Fruit fly (Drosophila melanogaster) whole organism, embryonic: Measurements from ENCODE around the gene CG13700.
A peak's percentile ranks its signal among the peaks of the same experiment; 100 is the strongest.

Experiments
- CG10147 ChIP-seq: fragments of 200-800 bp; sonication (Bioruptor generic); optimal IDR thresholded peaks from 2 replicates; lab custom pipeline; 2019; ENCODE audit warnings: missing biosample characterization, mild to moderate bottlenecking, missing genetic modification characterization, moderate library complexity
- CG11456 ChIP-seq: fragments of 200-800 bp; sonication (Bioruptor generic); IDR thresholded peaks from 3 replicates; pipeline ENCODE4 v1.3.6; 2022; ENCODE audit warnings: missing biosample characterization, missing genetic modification characterization
- CG11696 ChIP-seq: fragments of 200-800 bp; sonication (Bioruptor generic); IDR thresholded peaks from 2 replicates; pipeline ENCODE4 v1.3.6; 2022; ENCODE audit warnings: missing biosample characterization, missing genetic modification characterization
- CG12104 ChIP-seq: fragments of 200-800 bp; sonication (Bioruptor generic); optimal IDR thresholded peaks from 3 replicates; lab custom pipeline; 2016; ENCODE audit warnings: missing biosample characterization, missing genetic modification characterization
- CG13123 ChIP-seq: fragments of 200-800 bp; sonication (Bioruptor generic); optimal IDR thresholded peaks from 2 replicates; lab custom pipeline; 2016; ENCODE audit warnings: missing biosample characterization, missing genetic modification characterization
- CG14710 ChIP-seq: fragments of 200-800 bp; sonication (Bioruptor generic); optimal IDR thresholded peaks from 3 replicates; lab custom pipeline; 2019; ENCODE audit warnings: missing biosample characterization, mild to moderate bottlenecking, missing genetic modification characterization, moderate library complexity
- CG15269 ChIP-seq: fragments of 200-800 bp; sonication (Bioruptor generic); optimal IDR thresholded peaks from 2 replicates; lab custom pipeline; 2018; ENCODE audit warnings: missing biosample characterization, mild to moderate bottlenecking, missing genetic modification characterization, moderate library complexity
- CG17612 ChIP-seq: fragments of 200-800 bp; sonication (Bioruptor generic); IDR thresholded peaks from 2 replicates; pipeline ENCODE4 v1.3.6; 2022; ENCODE audit warnings: missing biosample characterization, missing genetic modification characterization
- CG1792 ChIP-seq: fragments of 200-800 bp; sonication (Bioruptor generic); optimal IDR thresholded peaks from 2 replicates; lab custom pipeline; 2016; ENCODE audit warnings: missing biosample characterization, missing genetic modification characterization
- CG31365 ChIP-seq: fragments of 200-800 bp; sonication (Bioruptor generic); optimal IDR thresholded peaks from 2 replicates; lab custom pipeline; 2018; ENCODE audit warnings: missing biosample characterization, mild to moderate bottlenecking, missing genetic modification characterization
- CG31388 ChIP-seq: fragments of 200-800 bp; sonication (Bioruptor generic); optimal IDR thresholded peaks from 2 replicates; lab custom pipeline; 2016; ENCODE audit warnings: missing biosample characterization, missing genetic modification characterization
- CG32772 ChIP-seq: fragments of 200-800 bp; sonication (Bioruptor generic); IDR thresholded peaks from 2 replicates; pipeline ENCODE4 v1.3.6; 2022; ENCODE audit warnings: missing biosample characterization, missing genetic modification characterization
- CG3995 ChIP-seq: fragments of 200-800 bp; sonication (Bioruptor generic); optimal IDR thresholded peaks from 3 replicates; lab custom pipeline; 2016; ENCODE audit warnings: missing biosample characterization, missing genetic modification characterization
- CG6689 ChIP-seq: fragments of 200-800 bp; sonication (Bioruptor generic); IDR thresholded peaks from 2 replicates; pipeline ENCODE4 v1.3.6; 2022; ENCODE audit warnings: missing biosample characterization, missing genetic modification characterization
- CG7745 ChIP-seq: fragments of 200-800 bp; sonication (Bioruptor generic); optimal IDR thresholded peaks from 2 replicates; lab custom pipeline; 2018; ENCODE audit warnings: missing biosample characterization, mild to moderate bottlenecking, missing genetic modification characterization, moderate library complexity
- CG7839 ChIP-seq: fragments of 200-800 bp; sonication (Bioruptor generic); optimal IDR thresholded peaks from 3 replicates; lab custom pipeline; 2018; ENCODE audit warnings: missing biosample characterization, mild to moderate bottlenecking, missing genetic modification characterization, moderate library complexity
- CG7928 ChIP-seq: fragments of 200-800 bp; sonication (Bioruptor generic); optimal IDR thresholded peaks from 2 replicates; lab custom pipeline; 2017; ENCODE audit warnings: missing biosample characterization, mild to moderate bottlenecking, missing genetic modification characterization
- D ChIP-seq, 2 experiments: fragments of 200-800 bp in 1 of 2; fragments of >200 bp in 1 of 2; sonication (Bioruptor generic) in 1 of 2; optimal IDR thresholded peaks; 2 replicates in 1 of 2; 3 replicates in 1 of 2; lab custom pipeline; 2017; ENCODE audit warnings: mild to moderate bottlenecking in 1 of 2, missing biosample characterization in 1 of 2, missing genetic modification characterization in 1 of 2, missing genetic modification reagents in 1 of 2
- ERR ChIP-seq: fragments of 200-800 bp; sonication (Bioruptor generic); optimal IDR thresholded peaks from 2 replicates; lab custom pipeline; 2016; ENCODE audit warnings: missing biosample characterization, missing genetic modification characterization
- Eip74EF ChIP-seq, 2 experiments: fragments of 200-800 bp in 1 of 2; fragments of >200 bp in 1 of 2; sonication (Bioruptor generic) in 1 of 2; optimal IDR thresholded peaks; 2 replicates each; lab custom pipeline; 2017 to 2019; ENCODE audit warnings: missing biosample characterization in 2 of 2, missing genetic modification characterization in 2 of 2, mild to moderate bottlenecking in 1 of 2, moderate library complexity in 1 of 2
- HLHmδ ChIP-seq: fragments of 200-800 bp; sonication (Bioruptor generic); optimal IDR thresholded peaks from 2 replicates; lab custom pipeline; 2018; ENCODE audit warnings: missing biosample characterization, mild to moderate bottlenecking, missing genetic modification characterization, moderate library complexity
- HmgZ ChIP-seq: fragments of 200-800 bp; sonication (Bioruptor generic); optimal IDR thresholded peaks from 2 replicates; lab custom pipeline; 2018; ENCODE audit warnings: missing biosample characterization, mild to moderate bottlenecking, missing genetic modification characterization
- Jarid2 ChIP-seq: fragments of 200-800 bp; sonication (Bioruptor generic); optimal IDR thresholded peaks from 3 replicates; lab custom pipeline; 2017; ENCODE audit warnings: mild to moderate bottlenecking, missing biosample characterization, missing genetic modification reagents, missing genetic modification characterization
- Meics ChIP-seq: fragments of 200-800 bp; sonication (Bioruptor generic); optimal IDR thresholded peaks from 2 replicates; lab custom pipeline; 2017; ENCODE audit warnings: missing biosample characterization, mild to moderate bottlenecking, missing genetic modification characterization
- NFAT ChIP-seq: fragments of 200-800 bp; sonication (Bioruptor generic); IDR thresholded peaks from 2 replicates; pipeline ENCODE4 v1.3.6; 2022; ENCODE audit warnings: missing biosample characterization, missing genetic modification characterization
- Nf-YA ChIP-seq: fragments of 200-800 bp; sonication (Bioruptor generic); IDR thresholded peaks from 2 replicates; pipeline ENCODE4 v1.3.6; 2022; ENCODE audit warnings: missing biosample characterization, missing genetic modification characterization
- Oli ChIP-seq: fragments of 200-800 bp; sonication (Bioruptor generic); optimal IDR thresholded peaks from 2 replicates; lab custom pipeline; 2018; ENCODE audit warnings: missing biosample characterization, mild to moderate bottlenecking, missing genetic modification characterization, moderate library complexity
- Sox102F ChIP-seq: fragments of 200-800 bp; sonication (Bioruptor generic); optimal IDR thresholded peaks from 2 replicates; lab custom pipeline; 2018; ENCODE audit warnings: missing biosample characterization, mild to moderate bottlenecking, missing genetic modification characterization, moderate library complexity
- btn ChIP-seq: fragments of 200-800 bp; sonication (Bioruptor generic); optimal IDR thresholded peaks from 2 replicates; lab custom pipeline; 2016; ENCODE audit warnings: missing biosample characterization, missing genetic modification characterization
- cato ChIP-seq: fragments of 200-800 bp; sonication (Bioruptor generic); optimal IDR thresholded peaks from 2 replicates; lab custom pipeline; 2016; ENCODE audit warnings: missing biosample characterization, missing genetic modification characterization, borderline replicate concordance
- caup ChIP-seq: fragments of 200-800 bp; sonication (Bioruptor generic); optimal IDR thresholded peaks from 3 replicates; lab custom pipeline; 2017; ENCODE audit warnings: missing biosample characterization, mild to moderate bottlenecking, missing genetic modification characterization, moderate library complexity; ENCODE audit not compliant: severe bottlenecking
- chif ChIP-seq, 2 experiments: fragments of 200-800 bp; sonication (Bioruptor generic); optimal IDR thresholded peaks; 3 replicates each; lab custom pipeline; 2016; ENCODE audit warnings: missing biosample characterization in 2 of 2, missing genetic modification characterization in 2 of 2
- dm ChIP-seq: fragments of 200-800 bp; sonication (Bioruptor generic); optimal IDR thresholded peaks from 3 replicates; lab custom pipeline; 2016; ENCODE audit warnings: missing biosample characterization, missing genetic modification characterization
- esg ChIP-seq: fragments of 200-800 bp; sonication (Bioruptor generic); conservative IDR thresholded peaks from 2 replicates; pipeline ENCODE4 v1.3.6; 2022; ENCODE audit warnings: missing biosample characterization, missing genetic modification characterization
- fd64A ChIP-seq: fragments of 200-800 bp; sonication (Bioruptor generic); optimal IDR thresholded peaks from 3 replicates; lab custom pipeline; 2018; ENCODE audit warnings: missing biosample characterization, mild to moderate bottlenecking, missing genetic modification characterization
- grau ChIP-seq: fragments of 200-800 bp; optimal IDR thresholded peaks from 3 replicates; lab custom pipeline; 2019; ENCODE audit warnings: missing biosample characterization, mild to moderate bottlenecking, missing genetic modification characterization, moderate library complexity
- ind ChIP-seq: fragments of 200-800 bp; sonication (Bioruptor generic); optimal IDR thresholded peaks from 3 replicates; lab custom pipeline; 2016; ENCODE audit warnings: missing biosample characterization, missing genetic modification characterization
- lola ChIP-seq, 3 experiments: fragments of >200 bp in 2 of 3; fragments of 200-800 bp in 1 of 3; sonication (Bioruptor generic) in 1 of 3; optimal IDR thresholded peaks; 2 replicates each; lab custom pipeline; 2017 to 2019; ENCODE audit warnings: missing biosample characterization in 3 of 3, missing genetic modification characterization in 3 of 3, mild to moderate bottlenecking in 1 of 3, moderate library complexity in 1 of 3
- mld ChIP-seq: fragments of 200-800 bp; sonication (Bioruptor generic); IDR thresholded peaks from 3 replicates; pipeline ENCODE4 v1.3.6; 2022; ENCODE audit warnings: missing biosample characterization, missing genetic modification characterization; ENCODE audit not compliant: partially characterized antibody
- pum ChIP-seq: fragments of 200-800 bp; sonication (Bioruptor generic); optimal IDR thresholded peaks from 2 replicates; lab custom pipeline; 2016; ENCODE audit warnings: missing biosample characterization, missing genetic modification characterization
- ro ChIP-seq: fragments of 200-800 bp; sonication (Bioruptor generic); IDR thresholded peaks from 2 replicates; pipeline ENCODE4 v1.3.6; 2022; ENCODE audit warnings: missing biosample characterization, missing genetic modification characterization
- run ChIP-seq: fragments of 200-800 bp; sonication (Bioruptor generic); optimal IDR thresholded peaks from 3 replicates; lab custom pipeline; 2018; ENCODE audit warnings: missing biosample characterization, mild to moderate bottlenecking, missing genetic modification characterization
- salm ChIP-seq: fragments of 200-800 bp; sonication (Bioruptor generic); optimal IDR thresholded peaks from 2 replicates; lab custom pipeline; 2018; ENCODE audit warnings: missing biosample characterization, mild to moderate bottlenecking, missing genetic modification characterization
- shn ChIP-seq: fragments of 200-800 bp; sonication (Bioruptor generic); optimal IDR thresholded peaks from 3 replicates; lab custom pipeline; 2016; ENCODE audit warnings: missing biosample characterization, missing genetic modification characterization
- sima ChIP-seq: fragments of 200-800 bp; sonication (Bioruptor generic); optimal IDR thresholded peaks from 2 replicates; lab custom pipeline; 2016; ENCODE audit warnings: missing biosample characterization, missing genetic modification characterization
- stwl ChIP-seq: fragments of 200-800 bp; sonication (Bioruptor generic); optimal IDR thresholded peaks from 3 replicates; lab custom pipeline; 2018; ENCODE audit warnings: missing biosample characterization, mild to moderate bottlenecking, missing genetic modification characterization, moderate library complexity
- tna ChIP-seq: fragments of 200-800 bp; sonication (Bioruptor generic); IDR thresholded peaks from 2 replicates; pipeline ENCODE4 v1.3.6; 2022; ENCODE audit warnings: missing biosample characterization, missing genetic modification characterization; ENCODE audit not compliant: partially characterized antibody
- twi ChIP-seq: fragments of 200-800 bp; optimal IDR thresholded peaks from 2 replicates; lab custom pipeline; 2019; ENCODE audit warnings: missing biosample characterization, mild to moderate bottlenecking, missing genetic modification characterization, moderate library complexity
- vvl ChIP-seq: fragments of 200-800 bp; sonication (Bioruptor generic); IDR thresholded peaks from 2 replicates; pipeline ENCODE4 v1.3.6; 2022; ENCODE audit warnings: missing biosample characterization, missing genetic modification characterization

The CG13700 gene

dm6 chr3L:18348664-18349063 lies 47.6 kb upstream of the CG13700 start (continued):
- TF ChIP-seq lola (GFP tag; optimal IDR thresholded peaks at IDR 0.05; lab: Kevin White, UChicago) (peak in 1 of 3 experiments; percentile 95), stwl (tag; lab: Kevin White, UChicago) (peak; percentile 64), CG1792 (GFP tag; lab: Kevin White, UChicago) (no peak), ERR (no peak), sima (no peak), CG7745 (tag; lab: Kevin White, UChicago) (peak; percentile 28), mld (GFP tag; lab: Robert Waterston, UW) (no peak), CG11696 (GFP tag; lab: Robert Waterston, UW) (0 out of 2 replicates have a peak, but pooled peaks have one; percentile 23), ind (GFP tag; lab: Kevin White, UChicago) (peak; percentile 38), CG7839 (tag; lab: Kevin White, UChicago) (peak; percentile 87), shn (GFP tag; lab: Kevin White, UChicago) (no peak), btn (GFP tag; lab: Kevin White, UChicago) (no peak), CG12104 (GFP tag; lab: Kevin White, UChicago) (peak; percentile 67), CG14710 (tag; lab: Kevin White, UChicago) (peak; percentile 92), CG13123 (GFP tag; lab: Kevin White, UChicago) (peak; percentile 53), CG3995 (no peak), run (peak; percentile 21), CG31365 (tag; lab: Kevin White, UChicago) (no peak), NFAT (GFP tag; lab: Robert Waterston, UW) (no peak), Nf-YA (GFP tag; lab: Robert Waterston, UW) (no peak), CG32772 (GFP tag; lab: Robert Waterston, UW) (peak; percentile 30; the same call in 1 of the 2 replicates), Sox102F (GFP tag; lab: Kevin White, UChicago) (peak; percentile 80), Eip74EF (GFP tag; optimal IDR thresholded peaks at IDR 0.05; lab: Kevin White, UChicago) (peak in 1 of 2 experiments; percentile 58), pum (peak; percentile 53), CG17612 (GFP tag; lab: Robert Waterston, UW) (no peak), grau (tag; lab: Kevin White, UChicago) (peak; percentile 79), CG15269 (tag; lab: Kevin White, UChicago) (peak; percentile 52), HmgZ (tag; lab: Kevin White, UChicago) (peak; percentile 13), CG7928 (GFP tag; lab: Kevin White, UChicago) (peak; percentile 2), caup (GFP tag; lab: Kevin White, UChicago) (peak; percentile 37), cato (GFP tag; lab: Kevin White, UChicago) (peak; percentile 74), fd64A (GFP tag; lab: Kevin White, UChicago) (peak; percentile 1), vvl (GFP tag; lab: Robert Waterston, UW) (peak; percentile 76), Oli (tag; lab: Kevin White, UChicago) (peak; percentile 83), CG31388 (GFP tag; lab: Kevin White, UChicago) (no peak), salm (tag; lab: Kevin White, UChicago) (peak; percentile 68), HLHmδ (no peak), CG11456 (GFP tag; lab: Robert Waterston, UW) (peak; percentile 66; the same call in 1 of the 3 replicates), tna (GFP tag; lab: Robert Waterston, UW) (no peak), D (optimal IDR thresholded peaks at IDR 0.05; lab: Kevin White, UChicago) (no peak), D (GFP tag; optimal IDR thresholded peaks at IDR 0.05; lab: Kevin White, UChicago) (peak; percentile 90), Jarid2 (peak; percentile 43), esg (GFP tag; lab: Robert Waterston, UW) (peak; percentile 61), CG6689 (GFP tag; lab: Robert Waterston, UW) (peak; percentile 77), twi (tag; lab: Kevin White, UChicago) (peak; percentile 64), chif (GFP tag; optimal IDR thresholded peaks at IDR 0.05; lab: Kevin White, UChicago) (peak; percentile 47 to 69), CG10147 (GFP tag; lab: Kevin White, UChicago) (peak; percentile 46), ro (GFP tag; lab: Robert Waterston, UW) (0 out of 2 replicates have a peak, but pooled peaks have one; percentile 12), dm (GFP tag; lab: Kevin White, UChicago) (no peak), Meics (GFP tag; lab: Kevin White, UChicago) (peak; percentile 43)
